Worm (Caenorhabditis elegans) whole organism, late embryonic: ENCODE measurements around the gene rpl-28.

Experiments used
- F13H6.1 ChIP-seq: sonication (generic microtip); optimal IDR thresholded peaks from 2 replicates; lab custom pipeline; 2016; ENCODE audit warnings: missing genetic modification characterization, missing compliant biosample characterization
- Y22D7AL.16 ChIP-seq: sonication (generic microtip); optimal IDR thresholded peaks from 2 replicates; lab custom pipeline; 2016; ENCODE audit warnings: missing genetic modification characterization, missing compliant biosample characterization
- ama-1 ChIP-seq: fragments of 150-350 bp; optimal IDR thresholded peaks from 2 replicates; lab custom pipeline; 2014
- ceh-30 ChIP-seq: fragments of 150-350 bp; optimal IDR thresholded peaks from 2 replicates; lab custom pipeline; 2014; ENCODE audit warnings: missing biosample characterization, missing genetic modification characterization
- ceh-31 ChIP-seq: sonication (generic microtip); optimal IDR thresholded peaks from 2 replicates; lab custom pipeline; 2016; ENCODE audit warnings: missing genetic modification characterization, missing compliant biosample characterization
- che-1 ChIP-seq: sonication (generic microtip); optimal IDR thresholded peaks from 2 replicates; lab custom pipeline; 2016; ENCODE audit warnings: mild to moderate bottlenecking, missing genetic modification characterization, missing compliant biosample characterization
- ets-4 ChIP-seq: sonication (generic microtip); optimal IDR thresholded peaks from 2 replicates; lab custom pipeline; 2016; ENCODE audit warnings: missing genetic modification characterization, missing compliant biosample characterization
- lin-11 ChIP-seq: fragments of 200-800 bp; sonication (Bioruptor generic); optimal IDR thresholded peaks from 2 replicates; lab custom pipeline; 2018; ENCODE audit warnings: mild to moderate bottlenecking, missing genetic modification characterization, missing compliant biosample characterization
- nfya-1 ChIP-seq: sonication (generic microtip); optimal IDR thresholded peaks from 2 replicates; lab custom pipeline; 2017; ENCODE audit warnings: missing genetic modification characterization, mild to moderate bottlenecking, missing compliant biosample characterization, antibody characterized with exemption, moderate library complexity
- pha-4 ChIP-seq: fragments of 150-350 bp; optimal IDR thresholded peaks from 2 replicates; lab custom pipeline; 2018; ENCODE audit warnings: missing biosample characterization, missing genetic modification reagents, missing genetic modification characterization
- pros-1 ChIP-seq: fragments of 150-350 bp; optimal IDR thresholded peaks from 2 replicates; lab custom pipeline; 2014; ENCODE audit warnings: missing biosample characterization, missing genetic modification reagents, missing genetic modification characterization
- ref-2 ChIP-seq: sonication (generic microtip); optimal IDR thresholded peaks from 2 replicates; lab custom pipeline; 2016; ENCODE audit warnings: missing genetic modification characterization, missing compliant biosample characterization
- unc-86 ChIP-seq: sonication (generic microtip); optimal IDR thresholded peaks from 2 replicates; lab custom pipeline; 2016; ENCODE audit warnings: missing genetic modification characterization, missing compliant biosample characterization

ce11 chrV:12728062-12728665, at the start of gene rpl-28, which contains the start of gene mrpl-49:
- TF ChIP-seq pha-4 (tag; lab: Kevin White, UChicago): no peak
- peak; percentile 4 for TF ChIP-seq unc-86 (tag; lab: Kevin White, UChicago)
- TF ChIP-seq ref-2 (tag; lab: Kevin White, UChicago): no peak
- TF ChIP-seq ets-4 (tag; lab: Kevin White, UChicago): no peak
- no peak for TF ChIP-seq ceh-30 (tag; lab: Kevin White, UChicago)
- no peak for TF ChIP-seq Y22D7AL.16
- no peak for TF ChIP-seq F13H6.1
- TF ChIP-seq lin-11 (tag; lab: Kevin White, UChicago): no peak
- TF ChIP-seq ceh-31: peak; percentile 58
- no peak for TF ChIP-seq pros-1 (tag; lab: Kevin White, UChicago)
- TF ChIP-seq ama-1 (lab: Kevin White, UChicago): no peak
- no peak for TF ChIP-seq che-1 (tag; lab: Kevin White, UChicago)
- peak; percentile 76 for TF ChIP-seq nfya-1 (tag; lab: Kevin White, UChicago)
